Worm (Caenorhabditis elegans): ENCODE data around the gene srh-24.
A peak's percentile ranks its signal among the peaks of the same experiment; 100 is the strongest.

Gene srh-24

ce11 chrV:14003587-14004156, 42.9 kb upstream of the srh-24 start:
- TF ChIP-seq hlh-11 (tag; optimal IDR thresholded peaks at IDR 0.05) (peak; percentile 40), ceh-20 (GFP tag; IDR thresholded peaks at IDR 0.05) (peak; percentile 35; the same call in 1 of the 2 replicates), ama-1 (optimal IDR thresholded peaks at IDR 0.05) (no peak), aly-2 (tag; optimal IDR thresholded peaks at IDR 0.05) (no peak), lsy-2 (tag; optimal IDR thresholded peaks at IDR 0.05) (peak in 1 of 2 experiments; percentile 2), fkh-10 (GFP tag; optimal IDR thresholded peaks at IDR 0.05) (no peak), tag-97 (GFP tag; IDR thresholded peaks at IDR 0.05) (no peak), madf-5 (GFP tag; IDR thresholded peaks at IDR 0.05) (no peak), tra-1 (GFP tag; IDR thresholded peaks at IDR 0.05) (peak; percentile 14; the same call in 1 of the 2 replicates), hif-1 (tag; optimal IDR thresholded peaks at IDR 0.05) (peak in 1 of 2 experiments; percentile 89), snpc-1.2 (GFP tag; IDR thresholded peaks at IDR 0.05) (no peak), mep-1 (tag; optimal IDR thresholded peaks at IDR 0.05) (peak; percentile 51), spr-3 (GFP tag; optimal IDR thresholded peaks at IDR 0.05) (no peak), hlh-30 (tag; optimal IDR thresholded peaks at IDR 0.05; ENCODE audit: insufficient read depth) (peak; percentile 30), unc-39 (tag; optimal IDR thresholded peaks at IDR 0.05) (no peak), ceh-44 (GFP tag; IDR thresholded peaks at IDR 0.05) (no peak), rbr-2 (tag; optimal IDR thresholded peaks at IDR 0.05) (peak; percentile 18), skn-1 (tag; optimal IDR thresholded peaks at IDR 0.05) (no peak), daf-16 (GFP tag; optimal IDR thresholded peaks at IDR 0.05) (peak in 1 of 2 experiments; percentile 41), daf-16 (tag; optimal IDR thresholded peaks at IDR 0.05) (no peak), unc-62 (GFP tag; optimal IDR thresholded peaks at IDR 0.05 in 1 of 2) (peak in 1 of 2 experiments; percentile 72), unc-62 (tag; optimal IDR thresholded peaks at IDR 0.05) (no peak), saeg-2 (GFP tag; IDR thresholded peaks at IDR 0.05) (no peak), aha-1 (tag) (peak; percentile 49), mxl-3 (GFP tag; optimal IDR thresholded peaks at IDR 0.05) (no peak)

- TF ChIP-seq nhr-41 (GFP tag; IDR thresholded peaks at IDR 0.05) (no peak), nhr-102 (tag; optimal IDR thresholded peaks at IDR 0.05) (no peak), hlh-30 (tag; optimal IDR thresholded peaks at IDR 0.05; ENCODE audit: insufficient read depth) (peak; percentile 43), sdz-12 (GFP tag; optimal IDR thresholded peaks at IDR 0.05) (no peak), mes-2 (tag; optimal IDR thresholded peaks at IDR 0.05; ENCODE audit: poor library complexity, severe bottlenecking) (peak; percentile 52), attf-4 (tag; optimal IDR thresholded peaks at IDR 0.05) (no peak), Y48G9A.11 (GFP tag; IDR thresholded peaks at IDR 0.05) (no peak), aha-1 (tag) (peak; percentile 72), snpc-1.2 (GFP tag; IDR thresholded peaks at IDR 0.05) (no peak), nhr-42 (GFP tag; IDR thresholded peaks at IDR 0.05) (no peak), nhr-25 (tag; optimal IDR thresholded peaks at IDR 0.05; ENCODE audit: borderline replicate concordance, insufficient read depth) (no peak), daf-16 (GFP tag; optimal IDR thresholded peaks at IDR 0.05) (no peak), daf-16 (tag; optimal IDR thresholded peaks at IDR 0.05) (peak; percentile 22), tra-1 (GFP tag; IDR thresholded peaks at IDR 0.05) (peak; percentile 32; the same call in 1 of the 2 replicates), hlh-11 (tag; optimal IDR thresholded peaks at IDR 0.05) (peak; percentile 56), dve-1 (tag; optimal IDR thresholded peaks at IDR 0.05; ENCODE audit: insufficient read depth) (peak; percentile 29), dmd-6 (GFP tag; IDR thresholded peaks at IDR 0.05) (no peak), nhr-28 (tag; optimal IDR thresholded peaks at IDR 0.05) (peak; percentile 11), hmg-1.1 (GFP tag; IDR thresholded peaks at IDR 0.05) (0 out of 2 replicates have a peak, but pooled peaks have one; percentile 22), spr-3 (GFP tag; optimal IDR thresholded peaks at IDR 0.05) (no peak)
Observed at ce11 chrV:14002402-14002801, 41.6 kb upstream of the srh-24 start.

- no peak for TF ChIP-seq F44E2.7 (GFP tag; IDR thresholded peaks at IDR 0.05)
- TF ChIP-seq hif-1 (tag; optimal IDR thresholded peaks at IDR 0.05): peak in 1 of 2 experiments; percentile 69
- no peak for TF ChIP-seq zag-1 (tag; optimal IDR thresholded peaks at IDR 0.05)
- no peak for TF ChIP-seq mes-2 (tag; optimal IDR thresholded peaks at IDR 0.05; ENCODE audit: poor library complexity, severe bottlenecking)
- TF ChIP-seq dmd-8 (GFP tag; IDR thresholded peaks at IDR 0.05): no peak
- no peak for TF ChIP-seq Y75B8A.6 (GFP tag; IDR thresholded peaks at IDR 0.05)
- no peak for TF ChIP-seq snpc-4 (tag; optimal IDR thresholded peaks at IDR 0.05)
- no peak for TF ChIP-seq jun-1 (tag; optimal IDR thresholded peaks at IDR 0.05)
- peak; percentile 87 for TF ChIP-seq aha-1 (tag)
- TF ChIP-seq nhr-10 (tag; optimal IDR thresholded peaks at IDR 0.05): no peak
- TF ChIP-seq lim-7 (GFP tag; IDR thresholded peaks at IDR 0.05): no peak
- no peak for TF ChIP-seq dpl-1 (GFP tag; optimal IDR thresholded peaks at IDR 0.05)
Observed at ce11 chrV:14001929-14002328, 41.1 kb upstream of the srh-24 start.
